Fruit fly (Drosophila melanogaster) whole organism, embryonic: Measurements from ENCODE around the gene Mocs1.
A peak's percentile ranks its signal among the peaks of the same experiment; 100 is the strongest.

ENCODE experiments used
- Antp ChIP-seq: fragments of 200-800 bp; sonication (Bioruptor generic); optimal IDR thresholded peaks from 3 replicates; lab custom pipeline; 2016; ENCODE audit warnings: missing biosample characterization, missing genetic modification characterization
- Atf3 ChIP-seq: fragments of 200-800 bp; sonication (Bioruptor generic); optimal IDR thresholded peaks from 3 replicates; lab custom pipeline; 2016; ENCODE audit warnings: missing biosample characterization, missing genetic modification characterization
- Awh ChIP-seq: fragments of 200-800 bp; sonication (Bioruptor generic); IDR thresholded peaks from 2 replicates; pipeline ENCODE4, ENCODE4 v1.3.6; 2022; ENCODE audit warnings: missing biosample characterization, missing genetic modification characterization
- CG1024 ChIP-seq: fragments of 200-800 bp; sonication (Bioruptor generic); IDR thresholded peaks from 2 replicates; pipeline ENCODE4 v1.3.6; 2022; ENCODE audit warnings: missing biosample characterization, missing genetic modification characterization
- CG10654 ChIP-seq: fragments of 200-800 bp; sonication (Bioruptor generic); optimal IDR thresholded peaks from 2 replicates; lab custom pipeline; 2016; ENCODE audit warnings: missing biosample characterization, missing genetic modification characterization
- CG12219 ChIP-seq: fragments of 200-800 bp; sonication (Bioruptor generic); optimal IDR thresholded peaks from 3 replicates; lab custom pipeline; 2018; ENCODE audit warnings: missing biosample characterization, mild to moderate bottlenecking, missing genetic modification characterization
- CG12299 ChIP-seq: fragments of 200-800 bp; sonication (Bioruptor generic); optimal IDR thresholded peaks from 2 replicates; lab custom pipeline; 2018; ENCODE audit warnings: missing biosample characterization, mild to moderate bottlenecking, missing genetic modification characterization
- CG12769 ChIP-seq: fragments of 200-800 bp; sonication (Bioruptor generic); optimal IDR thresholded peaks from 2 replicates; lab custom pipeline; 2019; ENCODE audit warnings: missing biosample characterization, mild to moderate bottlenecking, missing genetic modification characterization, moderate library complexity
- CG13624 ChIP-seq: fragments of 200-800 bp; sonication (Bioruptor generic); optimal IDR thresholded peaks from 2 replicates; lab custom pipeline; 2016; ENCODE audit warnings: missing biosample characterization, missing genetic modification characterization
- CG14860 ChIP-seq: fragments of 200-800 bp; sonication (Bioruptor generic); IDR thresholded peaks from 3 replicates; pipeline ENCODE4 v1.3.6; 2022; ENCODE audit warnings: missing biosample characterization, missing genetic modification characterization; ENCODE audit not compliant: partially characterized antibody
- CG15073 ChIP-seq: fragments of 200-800 bp; sonication (Bioruptor generic); optimal IDR thresholded peaks from 2 replicates; lab custom pipeline; 2016; ENCODE audit warnings: missing biosample characterization, missing genetic modification characterization
- CG17612 ChIP-seq: fragments of 200-800 bp; sonication (Bioruptor generic); IDR thresholded peaks from 2 replicates; pipeline ENCODE4 v1.3.6; 2022; ENCODE audit warnings: missing biosample characterization, missing genetic modification characterization
- CG1792 ChIP-seq: fragments of 200-800 bp; sonication (Bioruptor generic); optimal IDR thresholded peaks from 2 replicates; lab custom pipeline; 2016; ENCODE audit warnings: missing biosample characterization, missing genetic modification characterization
- CG18011 ChIP-seq: fragments of 200-800 bp; sonication (Bioruptor generic); optimal IDR thresholded peaks from 2 replicates; lab custom pipeline; 2017; ENCODE audit warnings: missing biosample characterization, missing genetic modification characterization, mild to moderate bottlenecking, moderate library complexity, missing genotype
- CG2202 ChIP-seq: fragments of 200-800 bp; sonication (Bioruptor generic); optimal IDR thresholded peaks from 2 replicates; lab custom pipeline; 2018; ENCODE audit warnings: missing biosample characterization, mild to moderate bottlenecking, missing genetic modification characterization
- CG3281 ChIP-seq: fragments of 200-800 bp; sonication (Bioruptor generic); optimal IDR thresholded peaks from 3 replicates; lab custom pipeline; 2017; ENCODE audit warnings: missing biosample characterization, mild to moderate bottlenecking, missing genetic modification characterization
- CG6791 ChIP-seq: fragments of 200-800 bp; sonication (Bioruptor generic); IDR thresholded peaks from 3 replicates; pipeline ENCODE4 v1.3.6; 2022; ENCODE audit warnings: missing biosample characterization, missing genetic modification characterization; ENCODE audit not compliant: partially characterized antibody
- CG6854 ChIP-seq: fragments of 200-800 bp; sonication (Bioruptor generic); optimal IDR thresholded peaks from 3 replicates; lab custom pipeline; 2017; ENCODE audit warnings: missing biosample characterization, mild to moderate bottlenecking, missing genetic modification characterization
- CG7357 ChIP-seq: fragments of 200-800 bp; sonication (Bioruptor generic); IDR thresholded peaks from 3 replicates; pipeline ENCODE4 v1.3.6; 2022; ENCODE audit warnings: missing biosample characterization, missing genetic modification characterization
- CG7786 ChIP-seq: fragments of 200-800 bp; sonication (Bioruptor generic); optimal IDR thresholded peaks from 2 replicates; lab custom pipeline; 2016; ENCODE audit warnings: missing biosample characterization, missing genetic modification characterization
- CG8359 ChIP-seq: fragments of 200-800 bp; sonication (Bioruptor generic); optimal IDR thresholded peaks from 2 replicates; lab custom pipeline; 2017; ENCODE audit warnings: missing biosample characterization, mild to moderate bottlenecking, missing genetic modification characterization, borderline replicate concordance
- CG8388 ChIP-seq: fragments of 200-800 bp; sonication (Bioruptor generic); optimal IDR thresholded peaks from 2 replicates; lab custom pipeline; 2019; ENCODE audit warnings: missing biosample characterization, mild to moderate bottlenecking, missing genetic modification characterization, moderate library complexity
- CG8765 ChIP-seq: fragments of 200-800 bp; sonication (Bioruptor generic); IDR thresholded peaks from 2 replicates; pipeline ENCODE4 v1.3.6; 2022; ENCODE audit warnings: missing biosample characterization, missing genetic modification characterization
- CG8944 ChIP-seq: fragments of 200-800 bp; sonication (Bioruptor generic); optimal IDR thresholded peaks from 3 replicates; lab custom pipeline; 2016; ENCODE audit warnings: missing biosample characterization, missing genetic modification characterization
- D ChIP-seq, 2 experiments: fragments of 200-800 bp in 1 of 2; fragments of >200 bp in 1 of 2; sonication (Bioruptor generic) in 1 of 2; optimal IDR thresholded peaks; 2 replicates in 1 of 2; 3 replicates in 1 of 2; lab custom pipeline; 2017; ENCODE audit warnings: mild to moderate bottlenecking in 1 of 2, missing biosample characterization in 1 of 2, missing genetic modification characterization in 1 of 2, missing genetic modification reagents in 1 of 2
- Drgx ChIP-seq: fragments of 200-800 bp; sonication (Bioruptor generic); IDR thresholded peaks from 2 replicates; pipeline ENCODE4 v1.3.6; 2022; ENCODE audit warnings: missing biosample characterization, missing genetic modification characterization
- Eip74EF ChIP-seq, 2 experiments: fragments of 200-800 bp in 1 of 2; fragments of >200 bp in 1 of 2; sonication (Bioruptor generic) in 1 of 2; optimal IDR thresholded peaks; 2 replicates each; lab custom pipeline; 2017 to 2019; ENCODE audit warnings: missing biosample characterization in 2 of 2, missing genetic modification characterization in 2 of 2, mild to moderate bottlenecking in 1 of 2, moderate library complexity in 1 of 2
- Elba2 ChIP-seq: fragments of 200-800 bp; sonication (Bioruptor generic); optimal IDR thresholded peaks from 3 replicates; lab custom pipeline; 2016; ENCODE audit warnings: missing biosample characterization, missing genetic modification characterization
- Hey ChIP-seq: fragments of 200-800 bp; sonication (Bioruptor generic); optimal IDR thresholded peaks from 3 replicates; lab custom pipeline; 2018; ENCODE audit warnings: missing biosample characterization, mild to moderate bottlenecking, missing genetic modification characterization
- Hr78 ChIP-seq, 2 experiments: fragments of 200-800 bp in 1 of 2; fragments of >200 bp in 1 of 2; sonication (Bioruptor generic) in 1 of 2; optimal IDR thresholded peaks; 2 replicates each; lab custom pipeline; 2017 to 2019; ENCODE audit warnings: missing biosample characterization in 2 of 2, missing genetic modification characterization in 2 of 2, mild to moderate bottlenecking in 1 of 2, moderate library complexity in 1 of 2
- Max ChIP-seq: fragments of 200-800 bp; sonication (Bioruptor generic); optimal IDR thresholded peaks from 2 replicates; lab custom pipeline; 2016; ENCODE audit warnings: missing biosample characterization, mild to moderate bottlenecking, missing genetic modification characterization
- NC2β ChIP-seq: fragments of 200-800 bp; sonication (Bioruptor generic); optimal IDR thresholded peaks from 2 replicates; lab custom pipeline; 2016; ENCODE audit warnings: missing biosample characterization, missing genetic modification characterization
- Nf-YA ChIP-seq: fragments of 200-800 bp; sonication (Bioruptor generic); IDR thresholded peaks from 2 replicates; pipeline ENCODE4 v1.3.6; 2022; ENCODE audit warnings: missing biosample characterization, missing genetic modification characterization
- Nf-YC ChIP-seq: fragments of 200-800 bp; optimal IDR thresholded peaks from 3 replicates; lab custom pipeline; 2019; ENCODE audit warnings: missing biosample characterization, mild to moderate bottlenecking, missing genetic modification characterization, moderate library complexity
- Rfx ChIP-seq: fragments of 200-800 bp; sonication (Bioruptor generic); IDR thresholded peaks from 2 replicates; pipeline ENCODE4 v1.3.6; 2022; ENCODE audit warnings: missing biosample characterization, missing genetic modification characterization
- TFAM ChIP-seq: fragments of 200-800 bp; sonication (Bioruptor generic); optimal IDR thresholded peaks from 2 replicates; lab custom pipeline; 2017; ENCODE audit warnings: missing biosample characterization, missing genetic modification characterization, inconsistent platforms
- cad ChIP-seq: fragments of >200 bp; optimal IDR thresholded peaks from 2 replicates; lab custom pipeline; 2017; ENCODE audit warnings: missing biosample characterization, missing genetic modification characterization
- chif ChIP-seq, 2 experiments: fragments of 200-800 bp; sonication (Bioruptor generic); optimal IDR thresholded peaks; 3 replicates each; lab custom pipeline; 2016; ENCODE audit warnings: missing biosample characterization in 2 of 2, missing genetic modification characterization in 2 of 2
- corto ChIP-seq: fragments of 200-800 bp; sonication (Bioruptor generic); optimal IDR thresholded peaks from 2 replicates; lab custom pipeline; 2016; ENCODE audit warnings: missing biosample characterization, mild to moderate bottlenecking, missing genetic modification characterization, moderate library complexity
- eyg ChIP-seq: fragments of 200-800 bp; sonication (Bioruptor generic); optimal IDR thresholded peaks from 3 replicates; lab custom pipeline; 2016; ENCODE audit warnings: missing biosample characterization, missing genetic modification characterization
- ftz-f1 ChIP-seq: fragments of 200-800 bp; sonication (Bioruptor generic); optimal IDR thresholded peaks from 2 replicates; lab custom pipeline; 2016; ENCODE audit warnings: missing biosample characterization, missing genetic modification characterization
- gsb ChIP-seq: fragments of 200-800 bp; sonication (Bioruptor generic); IDR thresholded peaks from 2 replicates; pipeline ENCODE4 v1.3.6; 2022; ENCODE audit warnings: missing biosample characterization, missing genetic modification characterization
- lab ChIP-seq: fragments of 200-800 bp; sonication (Bioruptor generic); optimal IDR thresholded peaks from 3 replicates; lab custom pipeline; 2017; ENCODE audit warnings: missing biosample characterization, missing genetic modification characterization, mild to moderate bottlenecking, moderate library complexity, missing genetic modification reagents
- nom ChIP-seq: fragments of 200-800 bp; sonication (Bioruptor generic); optimal IDR thresholded peaks from 2 replicates; lab custom pipeline; 2017; ENCODE audit warnings: missing biosample characterization, missing genetic modification characterization, mild to moderate bottlenecking, moderate library complexity, missing genetic modification reagents
- odd ChIP-seq: fragments of 200-800 bp; sonication (Bioruptor generic); optimal IDR thresholded peaks from 2 replicates; lab custom pipeline; 2017; ENCODE audit warnings: missing biosample characterization, mild to moderate bottlenecking, missing genetic modification characterization
- shn ChIP-seq: fragments of 200-800 bp; sonication (Bioruptor generic); optimal IDR thresholded peaks from 3 replicates; lab custom pipeline; 2016; ENCODE audit warnings: missing biosample characterization, missing genetic modification characterization
- slp2 ChIP-seq: fragments of 200-800 bp; sonication (Bioruptor generic); optimal IDR thresholded peaks from 2 replicates; lab custom pipeline; 2016; ENCODE audit warnings: missing biosample characterization, missing genetic modification characterization
- tx ChIP-seq: fragments of 200-800 bp; sonication (Bioruptor generic); optimal IDR thresholded peaks from 2 replicates; lab custom pipeline; 2016; ENCODE audit warnings: missing biosample characterization, missing genetic modification characterization
- zfh2 ChIP-seq: fragments of 200-800 bp; sonication (Bioruptor generic); optimal IDR thresholded peaks from 2 replicates; lab custom pipeline; 2016; ENCODE audit warnings: missing biosample characterization, missing genetic modification characterization

The Mocs1 gene

dm6 chr3L:11093046-11093520, 22.8 kb downstream of the Mocs1 start, which contains the start of gene JIL-1 (continued):
- TF ChIP-seq CG1024 (GFP tag; lab: Robert Waterston, UW): no peak; the same call in 1 of the 2 replicates
- TF ChIP-seq Nf-YA (GFP tag; lab: Robert Waterston, UW): peak; percentile 9; the same call in 1 of the 2 replicates
- TF ChIP-seq eyg: no peak
- no peak for TF ChIP-seq D (optimal IDR thresholded peaks at IDR 0.05; lab: Kevin White, UChicago)
- TF ChIP-seq D (GFP tag; optimal IDR thresholded peaks at IDR 0.05; lab: Kevin White, UChicago): peak; percentile 1
- peak; percentile 46 for TF ChIP-seq CG13624 (GFP tag; lab: Kevin White, UChicago)
- TF ChIP-seq corto: no peak
- TF ChIP-seq CG8765 (GFP tag; lab: Robert Waterston, UW): no peak
- 0 out of 3 replicates have a peak, but pooled peaks have one; percentile 45 for TF ChIP-seq CG7357
- no peak for TF ChIP-seq CG15073 (GFP tag; lab: Kevin White, UChicago)
- TF ChIP-seq Drgx (GFP tag; lab: Robert Waterston, UW): peak; percentile 24; the same call in 1 of the 2 replicates
- TF ChIP-seq Nf-YC (tag; lab: Kevin White, UChicago): peak; percentile 65
- TF ChIP-seq Hey (tag; lab: Kevin White, UChicago): no peak
- TF ChIP-seq CG3281: peak; percentile 39
- TF ChIP-seq Rfx (GFP tag; lab: Robert Waterston, UW): peak; percentile 94
- peak; percentile 86 for TF ChIP-seq CG14860 (GFP tag; lab: Robert Waterston, UW)
- TF ChIP-seq chif (GFP tag; optimal IDR thresholded peaks at IDR 0.05; lab: Kevin White, UChicago): peak; percentile 2 to 20
- TF ChIP-seq CG17612 (GFP tag; lab: Robert Waterston, UW): no peak
- peak; percentile 28; the same call in 1 of the 2 replicates for TF ChIP-seq gsb (GFP tag; lab: Robert Waterston, UW)
- TF ChIP-seq Atf3 (GFP tag; lab: Kevin White, UChicago): no peak
- peak; percentile 71 for TF ChIP-seq zfh2
- no peak for TF ChIP-seq CG12219 (GFP tag; lab: Kevin White, UChicago)
- peak; percentile 65 for TF ChIP-seq lab
- TF ChIP-seq cad (GFP tag; lab: Kevin White, UChicago): no peak
- no peak for TF ChIP-seq Hr78 (GFP tag; optimal IDR thresholded peaks at IDR 0.05; lab: Kevin White, UChicago)
- peak; percentile 31 for TF ChIP-seq Antp (GFP tag; lab: Kevin White, UChicago)
- peak; percentile 39 for TF ChIP-seq CG18011 (GFP tag; lab: Kevin White, UChicago)
- TF ChIP-seq CG8944 (GFP tag; lab: Kevin White, UChicago): peak; percentile 12
- TF ChIP-seq Max: peak; percentile 67
- TF ChIP-seq CG12299 (tag; lab: Kevin White, UChicago): no peak
- TF ChIP-seq CG7786 (GFP tag; lab: Kevin White, UChicago): peak; percentile 37
- no peak for TF ChIP-seq CG8359 (GFP tag; lab: Kevin White, UChicago)
- TF ChIP-seq CG10654: peak; percentile 28
- TF ChIP-seq ftz-f1 (GFP tag; lab: Kevin White, UChicago): no peak
- no peak for TF ChIP-seq shn (GFP tag; lab: Kevin White, UChicago)
- TF ChIP-seq nom (GFP tag; lab: Kevin White, UChicago): no peak
- TF ChIP-seq TFAM (GFP tag; lab: Kevin White, UChicago): no peak
- peak; percentile 35 for TF ChIP-seq CG12769 (tag; lab: Kevin White, UChicago)
- peak; percentile 52 for TF ChIP-seq NC2β (GFP tag; lab: Kevin White, UChicago)
- TF ChIP-seq CG2202 (tag; lab: Kevin White, UChicago): peak; percentile 34
- TF ChIP-seq Eip74EF (GFP tag; optimal IDR thresholded peaks at IDR 0.05; lab: Kevin White, UChicago): no peak
- peak; percentile 91 for TF ChIP-seq CG6791 (GFP tag; lab: Robert Waterston, UW)
- TF ChIP-seq CG6854 (GFP tag; lab: Kevin White, UChicago): no peak
- TF ChIP-seq Elba2: peak; percentile 40
- TF ChIP-seq slp2 (GFP tag; lab: Kevin White, UChicago): peak; percentile 24
- TF ChIP-seq CG8388 (GFP tag; lab: Kevin White, UChicago): peak; percentile 2
- peak; percentile 6 for TF ChIP-seq tx (GFP tag; lab: Kevin White, UChicago)
- no peak for TF ChIP-seq Awh
- TF ChIP-seq odd (GFP tag; lab: Kevin White, UChicago): no peak
- TF ChIP-seq CG1792 (GFP tag; lab: Kevin White, UChicago): peak; percentile 4
